Worm (Caenorhabditis elegans) whole organism, L1 larva: ENCODE data around the gene mpk-1.

Source experiments
- C04F5.9 ChIP-seq: sonication (generic microtip); optimal IDR thresholded peaks from 2 replicates; lab custom pipeline; 2016; ENCODE audit warnings: missing genetic modification characterization, missing compliant biosample characterization
- C16A3.4 ChIP-seq: fragments of 150-350 bp; optimal IDR thresholded peaks from 2 replicates; lab custom pipeline; 2014; ENCODE audit warnings: missing biosample characterization, missing genetic modification characterization
- Y116A8C.19 ChIP-seq: sonication (generic microtip); optimal IDR thresholded peaks from 2 replicates; lab custom pipeline; 2016; ENCODE audit warnings: missing compliant biosample characterization, missing genetic modification characterization, borderline replicate concordance
- aly-2 ChIP-seq: fragments of 150-350 bp; optimal IDR thresholded peaks from 2 replicates; lab custom pipeline; 2014; ENCODE audit warnings: missing biosample characterization, missing genetic modification characterization
- ama-1 ChIP-seq: fragments of 150-350 bp; optimal IDR thresholded peaks from 2 replicates; lab custom pipeline; 2014
- blmp-1 ChIP-seq: fragments of 150-350 bp; optimal IDR thresholded peaks from 2 replicates; lab custom pipeline; 2014; ENCODE audit warnings: missing biosample characterization, missing genetic modification characterization
- ceh-88 ChIP-seq: fragments of 200-800 bp; sonication (Bioruptor generic); IDR thresholded peaks from 2 replicates; pipeline ENCODE4 v1.3.6; 2022; ENCODE audit warnings: missing genetic modification characterization, missing compliant biosample characterization
- ceh-90 ChIP-seq: sonication (generic microtip); optimal IDR thresholded peaks from 2 replicates; lab custom pipeline; 2016; ENCODE audit warnings: missing genetic modification characterization, missing compliant biosample characterization
- ces-1 ChIP-seq: fragments of 150-350 bp; optimal IDR thresholded peaks from 2 replicates; lab custom pipeline; 2014; ENCODE audit warnings: missing biosample characterization, missing genetic modification reagents, missing genetic modification characterization
- dpl-1 ChIP-seq, 3 experiments: fragments of 150-350 bp in 2 of 3; sonication (generic microtip) in 1 of 3; optimal IDR thresholded peaks; 2 replicates each; lab custom pipeline; 2014 to 2017; ENCODE audit warnings: missing biosample characterization in 3 of 3, missing genetic modification characterization in 3 of 3, missing genetic modification reagents in 3 of 3
- dsc-1 ChIP-seq: sonication (generic microtip); optimal IDR thresholded peaks from 2 replicates; lab custom pipeline; 2016; ENCODE audit warnings: mild to moderate bottlenecking, missing genetic modification characterization, missing compliant biosample characterization
- efl-1 ChIP-seq, 4 experiments: fragments of 150-350 bp; optimal IDR thresholded peaks in 3 of 4; peaks in 1 of 4; 1 replicate in 1 of 4; 2 replicates in 3 of 4; lab custom pipeline; 2014; ENCODE audit warnings: missing biosample characterization in 2 of 4, missing genetic modification characterization in 2 of 4, missing genetic modification reagents in 2 of 4
- efl-3 ChIP-seq: fragments of 200-800 bp; sonication (Bioruptor generic); optimal IDR thresholded peaks from 2 replicates; lab custom pipeline; 2018; ENCODE audit warnings: mild to moderate bottlenecking, missing genetic modification characterization, missing compliant biosample characterization
- elt-3 ChIP-seq, 6 experiments: fragments of 150-350 bp in 1 of 6; sonication (generic microtip); optimal IDR thresholded peaks; 2 replicates each; lab custom pipeline; 2017 to 2018; ENCODE audit warnings: missing biosample characterization in 6 of 6, missing genetic modification characterization in 6 of 6, inconsistent platforms in 1 of 6
- fkh-10 ChIP-seq: sonication (generic microtip); optimal IDR thresholded peaks from 2 replicates; lab custom pipeline; 2017; ENCODE audit warnings: missing biosample characterization, missing genetic modification reagents, missing genetic modification characterization
- fkh-8 ChIP-seq: sonication (generic microtip); optimal IDR thresholded peaks from 2 replicates; lab custom pipeline; 2016; ENCODE audit warnings: mild to moderate bottlenecking, missing genetic modification characterization, missing compliant biosample characterization
- fos-1 ChIP-seq: fragments of 150-350 bp; optimal IDR thresholded peaks from 2 replicates; lab custom pipeline; 2014; ENCODE audit warnings: missing biosample characterization, missing genetic modification characterization
- hpl-2 ChIP-seq: fragments of 150-350 bp; optimal IDR thresholded peaks from 2 replicates; lab custom pipeline; 2014; ENCODE audit warnings: missing biosample characterization, missing genetic modification reagents, missing genetic modification characterization
- isw-1 ChIP-seq: fragments of 200-800 bp; sonication (Bioruptor generic); IDR thresholded peaks from 2 replicates; pipeline ENCODE4 v1.3.6; 2022; ENCODE audit warnings: missing genetic modification characterization, missing compliant biosample characterization
- lin-13 ChIP-seq: fragments of 150-350 bp; optimal IDR thresholded peaks from 2 replicates; lab custom pipeline; 2014; ENCODE audit warnings: missing biosample characterization, missing genetic modification reagents, missing genetic modification characterization
- lin-35 ChIP-seq, 2 experiments: fragments of 150-350 bp; optimal IDR thresholded peaks; 2 replicates each; lab custom pipeline; 2014; ENCODE audit warnings: missing biosample characterization in 2 of 2, missing genetic modification characterization in 2 of 2, missing genetic modification reagents in 2 of 2
- lir-3 ChIP-seq: sonication (generic microtip); optimal IDR thresholded peaks from 2 replicates; lab custom pipeline; 2016; ENCODE audit warnings: mild to moderate bottlenecking, missing genetic modification characterization, moderate library complexity, missing compliant biosample characterization; ENCODE audit not compliant: poor library complexity
- mab-9 ChIP-seq: fragments of 200-800 bp; sonication (Bioruptor generic); IDR thresholded peaks from 2 replicates; pipeline ENCODE4 v1.3.6; 2022; ENCODE audit warnings: missing genetic modification reagents, missing genetic modification characterization, missing compliant biosample characterization
- mef-2 ChIP-seq: fragments of 150-350 bp; optimal IDR thresholded peaks from 2 replicates; lab custom pipeline; 2014; ENCODE audit warnings: missing biosample characterization, missing genetic modification characterization
- nhr-12 ChIP-seq: sonication (generic microtip); optimal IDR thresholded peaks from 2 replicates; lab custom pipeline; 2017; ENCODE audit warnings: missing biosample characterization, missing genetic modification characterization
- nhr-19 ChIP-seq: fragments of 200-800 bp; sonication (Bioruptor generic); conservative IDR thresholded peaks from 2 replicates; pipeline ENCODE4 v1.3.6; 2022; ENCODE audit warnings: missing genetic modification characterization, missing compliant biosample characterization
- nhr-77 ChIP-seq: fragments of 150-350 bp; optimal IDR thresholded peaks from 2 replicates; lab custom pipeline; 2014; ENCODE audit warnings: missing biosample characterization, missing genetic modification characterization
- nhr-84 ChIP-seq: sonication (generic microtip); optimal IDR thresholded peaks from 2 replicates; lab custom pipeline; 2017; ENCODE audit warnings: missing biosample characterization, missing genetic modification characterization
- nhr-90 ChIP-seq: sonication (generic microtip); optimal IDR thresholded peaks from 2 replicates; lab custom pipeline; 2016; ENCODE audit warnings: mild to moderate bottlenecking, missing genetic modification characterization, missing compliant biosample characterization; ENCODE audit not compliant: poor library complexity
- pqm-1 ChIP-seq: sonication (generic microtip); optimal IDR thresholded peaks from 3 replicates; lab custom pipeline; 2017; ENCODE audit warnings: missing biosample characterization, missing genetic modification characterization
- snpc-4 ChIP-seq: fragments of 150-350 bp; optimal IDR thresholded peaks from 2 replicates; lab custom pipeline; 2014; ENCODE audit warnings: missing biosample characterization, missing genetic modification characterization
- sox-4 ChIP-seq: sonication (generic microtip); optimal IDR thresholded peaks from 2 replicates; lab custom pipeline; 2016; ENCODE audit warnings: missing genetic modification characterization, missing compliant biosample characterization
- sup-37 ChIP-seq: fragments of 200-800 bp; sonication (Bioruptor generic); optimal IDR thresholded peaks from 2 replicates; lab custom pipeline; 2018; ENCODE audit warnings: mild to moderate bottlenecking, missing genetic modification characterization, missing compliant biosample characterization
- tbx-2 ChIP-seq: sonication (generic microtip); optimal IDR thresholded peaks from 2 replicates; lab custom pipeline; 2016; ENCODE audit warnings: missing genetic modification characterization, missing compliant biosample characterization
- tlp-1 ChIP-seq: fragments of 150-350 bp; optimal IDR thresholded peaks from 2 replicates; lab custom pipeline; 2014; ENCODE audit warnings: missing biosample characterization, missing genetic modification characterization
- unc-62 ChIP-seq: fragments of 150-350 bp; optimal IDR thresholded peaks from 2 replicates; lab custom pipeline; 2014; ENCODE audit warnings: missing biosample characterization, missing genetic modification reagents, missing genetic modification characterization
- unc-98 ChIP-seq: fragments of 200-800 bp; sonication (Bioruptor generic); IDR thresholded peaks from 2 replicates; pipeline ENCODE4 v1.3.6; 2022; ENCODE audit warnings: missing genetic modification characterization, missing compliant biosample characterization
- vab-15 ChIP-seq: sonication (generic microtip); optimal IDR thresholded peaks from 2 replicates; lab custom pipeline; 2017; ENCODE audit warnings: missing genotype, mild to moderate bottlenecking, missing genetic modification characterization, missing compliant biosample characterization
- xbp-1 ChIP-seq: sonication (generic microtip); optimal IDR thresholded peaks from 2 replicates; lab custom pipeline; 2016; ENCODE audit warnings: missing genetic modification characterization, missing compliant biosample characterization
- ztf-11 ChIP-seq, 2 experiments: sonication (generic microtip); optimal IDR thresholded peaks; 2 replicates each; lab custom pipeline; 2016 to 2017; ENCODE audit warnings: missing genetic modification characterization in 2 of 2, missing biosample characterization in 1 of 2, missing compliant biosample characterization in 1 of 2

mpk-1 gene

ce11 chrIII:4195306-4196008 lies 32.5 kb downstream of the mpk-1 start (continued):
- no peak for TF ChIP-seq dpl-1 (GFP tag; optimal IDR thresholded peaks at IDR 0.05; lab: Kevin White, UChicago)
- peak; percentile 95 for TF ChIP-seq ama-1 (lab: Kevin White, UChicago)
- no peak for TF ChIP-seq snpc-4
- peak; percentile 5 for TF ChIP-seq tbx-2 (tag; lab: Kevin White, UChicago)
- peak; percentile 43 for TF ChIP-seq C16A3.4 (tag; lab: Kevin White, UChicago)
- TF ChIP-seq aly-2 (tag; lab: Kevin White, UChicago), result peak; percentile 94
- TF ChIP-seq vab-15 (tag; lab: Kevin White, UChicago), result no peak
- no peak for TF ChIP-seq mab-9 (GFP tag; lab: Robert Waterston, UW)
- no peak for TF ChIP-seq fkh-10 (GFP tag; lab: Kevin White, UChicago)
- no peak for TF ChIP-seq xbp-1 (tag; lab: Kevin White, UChicago)
- no peak for TF ChIP-seq ces-1 (GFP tag; lab: Kevin White, UChicago)
- no peak for TF ChIP-seq isw-1 (GFP tag; lab: Robert Waterston, UW)
- peak; percentile 25 for TF ChIP-seq lin-13 (GFP tag; lab: Kevin White, UChicago)
- TF ChIP-seq ceh-88 (GFP tag; lab: Robert Waterston, UW), result no peak
- TF ChIP-seq sup-37 (GFP tag; lab: Kevin White, UChicago), result peak; percentile 41
- no peak for TF ChIP-seq pqm-1 (tag; lab: Kevin White, UChicago)
- TF ChIP-seq efl-3, result no peak
- TF ChIP-seq nhr-90 (tag; lab: Kevin White, UChicago), result peak; percentile 63
- TF ChIP-seq lir-3 (tag; lab: Kevin White, UChicago), result peak; percentile 11
- no peak for TF ChIP-seq mef-2
- no peak for TF ChIP-seq nhr-84 (tag; lab: Kevin White, UChicago)
- TF ChIP-seq nhr-77 (tag; lab: Kevin White, UChicago), result no peak
- no peak for TF ChIP-seq nhr-12 (tag; lab: Kevin White, UChicago)
- peak; percentile 64 for TF ChIP-seq dsc-1
- no peak for TF ChIP-seq elt-3 (tag; optimal IDR thresholded peaks at IDR 0.05; lab: Kevin White, UChicago)
- TF ChIP-seq Y116A8C.19 (tag; lab: Kevin White, UChicago), result no peak
- peak; percentile 77 for TF ChIP-seq blmp-1 (tag; lab: Kevin White, UChicago)
- peak; percentile 44 to 50 for TF ChIP-seq efl-1 (optimal IDR thresholded peaks at IDR 0.05; lab: Kevin White, UChicago)
- peak in 1 of 2 experiments; percentile 8 for TF ChIP-seq efl-1 (GFP tag; optimal IDR thresholded peaks at IDR 0.05 in 1 of 2; lab: Kevin White, UChicago)
- TF ChIP-seq lin-35 (GFP tag; optimal IDR thresholded peaks at IDR 0.05; lab: Kevin White, UChicago), result peak in 1 of 2 experiments; percentile 34
- no peak for TF ChIP-seq ceh-90 (tag; lab: Kevin White, UChicago)
- TF ChIP-seq unc-62 (GFP tag; lab: Kevin White, UChicago), result no peak
- peak; percentile 35 for TF ChIP-seq fos-1 (tag; lab: Kevin White, UChicago)
- no peak for TF ChIP-seq fkh-8
- TF ChIP-seq sox-4 (tag; lab: Kevin White, UChicago), result no peak
- peak; percentile 39 for TF ChIP-seq hpl-2 (GFP tag; lab: Kevin White, UChicago)
- TF ChIP-seq ztf-11 (tag; optimal IDR thresholded peaks at IDR 0.05; lab: Kevin White, UChicago), result no peak
- no peak for TF ChIP-seq tlp-1 (tag; lab: Kevin White, UChicago)
- peak; percentile 60 for TF ChIP-seq nhr-19 (GFP tag; lab: Robert Waterston, UW)
- no peak for TF ChIP-seq unc-98 (GFP tag; lab: Robert Waterston, UW)
- no peak for TF ChIP-seq C04F5.9 (tag; lab: Kevin White, UChicago)
